Worm (Caenorhabditis elegans) whole organism, midembryonic: ENCODE data around the gene C04F5.2.

Experiments
- T22C8.4 ChIP-seq: fragments of 200-800 bp; sonication (Bioruptor generic); IDR thresholded peaks from 2 replicates; pipeline ENCODE4 v1.3.6; 2022; ENCODE audit warnings: missing genetic modification characterization, missing compliant biosample characterization
- cog-1 ChIP-seq: sonication (generic microtip); optimal IDR thresholded peaks from 2 replicates; lab custom pipeline; 2016; ENCODE audit warnings: missing genetic modification characterization, missing compliant biosample characterization
- flt-1 ChIP-seq: fragments of 200-800 bp; sonication (Bioruptor generic); IDR thresholded peaks from 2 replicates; pipeline ENCODE4 v1.3.6; 2022; ENCODE audit warnings: missing genetic modification characterization, missing compliant biosample characterization
- med-1 ChIP-seq: sonication (generic microtip); optimal IDR thresholded peaks from 2 replicates; lab custom pipeline; 2017; ENCODE audit warnings: missing genetic modification characterization, mild to moderate bottlenecking, missing compliant biosample characterization, antibody characterized with exemption, missing genetic modification reagents; ENCODE audit not compliant: insufficient read depth
- ref-1 ChIP-seq: fragments of 200-800 bp; sonication (Bioruptor generic); conservative IDR thresholded peaks from 2 replicates; pipeline ENCODE4 v1.3.6; 2022; ENCODE audit warnings: missing genetic modification reagents, missing genetic modification characterization, missing compliant biosample characterization
- tab-1 ChIP-seq: fragments of 200-800 bp; sonication (Bioruptor generic); IDR thresholded peaks from 2 replicates; pipeline ENCODE4 v1.3.6; 2022; ENCODE audit warnings: missing genetic modification characterization, missing compliant biosample characterization
- ztf-23 ChIP-seq: fragments of 200-800 bp; sonication (Bioruptor generic); IDR thresholded peaks from 2 replicates; pipeline ENCODE4 v1.3.6; 2022; ENCODE audit warnings: missing genetic modification reagents, missing genetic modification characterization, missing compliant biosample characterization
- ztf-29 ChIP-seq: fragments of 200-800 bp; sonication (Bioruptor generic); IDR thresholded peaks from 2 replicates; pipeline ENCODE4 v1.3.6; 2022; ENCODE audit warnings: missing genetic modification reagents, missing genetic modification characterization, missing compliant biosample characterization

DNA sequence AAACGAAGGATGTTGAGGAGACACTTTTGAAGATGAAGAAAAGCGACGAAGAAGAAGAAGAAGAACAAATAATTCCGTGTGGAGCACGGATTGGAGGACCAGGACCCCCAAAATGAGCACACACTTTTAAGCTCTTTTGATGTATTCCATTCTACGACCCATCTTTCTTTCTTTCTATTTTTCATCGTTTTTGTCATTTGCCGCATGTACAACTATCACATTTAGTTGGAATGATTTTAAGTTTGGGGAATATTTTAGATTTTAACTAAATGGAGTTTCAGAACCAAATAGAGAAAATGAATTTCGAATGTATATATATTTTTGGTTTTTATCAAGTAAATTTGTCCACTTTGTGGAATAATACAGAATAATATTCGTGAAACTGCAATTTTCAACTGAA is 2.0 kb upstream of the C04F5.2 start, which contains the start of gene unc-46:
- TF ChIP-seq ztf-23 (GFP tag; lab: Robert Waterston, UW): no peak
- TF ChIP-seq flt-1 (GFP tag; lab: Robert Waterston, UW): no peak
- no peak for TF ChIP-seq ztf-29
- TF ChIP-seq tab-1 (GFP tag; lab: Robert Waterston, UW): no peak
- no peak for TF ChIP-seq cog-1
- TF ChIP-seq T22C8.4 (GFP tag; lab: Robert Waterston, UW): no peak
- TF ChIP-seq med-1 (GFP tag; lab: Kevin White, UChicago): no peak
- TF ChIP-seq ref-1 (GFP tag; lab: Robert Waterston, UW): no peak
